Fruit fly (Drosophila melanogaster): ENCODE data around the gene CG12115.

DNA sequence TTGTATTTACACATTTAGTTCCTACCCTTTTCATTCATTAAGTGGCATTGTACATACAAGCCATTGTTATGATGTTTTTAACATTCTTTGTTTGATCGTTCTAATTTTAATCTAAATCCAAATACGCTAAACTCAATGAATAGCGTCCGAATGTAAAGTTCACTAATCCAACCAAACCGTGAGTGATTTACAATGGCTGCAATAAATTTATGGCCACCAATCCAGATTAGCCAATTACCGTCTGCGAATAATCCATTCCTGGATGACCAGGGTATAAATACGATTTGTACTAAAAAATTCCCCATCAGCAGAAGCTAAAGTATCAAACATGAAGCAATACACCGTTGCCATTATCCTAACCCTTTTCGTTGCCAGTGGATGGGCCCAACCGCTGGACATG lies 952 bp upstream of the CG12115 start, which contains the start of gene CG12057:
- TF ChIP-seq usp (GFP tag; optimal IDR thresholded peaks at IDR 0.05) (no peak), Dll (optimal IDR thresholded peaks at IDR 0.05) (no peak)

Data from whole organism.